Worm (Caenorhabditis elegans) whole organism, L4 larva: ENCODE results near the gene R13H4.7.

Experiments
- F10B5.3 ChIP-seq: sonication (generic microtip); optimal IDR thresholded peaks from 2 replicates; lab custom pipeline; 2016; ENCODE audit warnings: mild to moderate bottlenecking, missing genetic modification characterization, missing compliant biosample characterization
- F37D6.2 ChIP-seq: sonication (generic microtip); optimal IDR thresholded peaks from 2 replicates; lab custom pipeline; 2016; ENCODE audit warnings: mild to moderate bottlenecking, missing genetic modification characterization, missing compliant biosample characterization
- F49E8.2 ChIP-seq: sonication (generic microtip); optimal IDR thresholded peaks from 2 replicates; lab custom pipeline; 2016; ENCODE audit warnings: missing compliant biosample characterization, mild to moderate bottlenecking, missing genetic modification characterization, borderline replicate concordance
- R02D3.7 ChIP-seq: fragments of 150-350 bp; sonication (generic microtip); optimal IDR thresholded peaks from 3 replicates; lab custom pipeline; 2014; ENCODE audit warnings: missing biosample characterization, missing genetic modification characterization
- T20F7.1 ChIP-seq: fragments of 200-800 bp; sonication (Bioruptor generic); optimal IDR thresholded peaks from 2 replicates; lab custom pipeline; 2018; ENCODE audit warnings: mild to moderate bottlenecking, missing genetic modification characterization, missing compliant biosample characterization
- Y5F2A.4 ChIP-seq: fragments of 200-800 bp; sonication (Bioruptor generic); optimal IDR thresholded peaks from 2 replicates; lab custom pipeline; 2018; ENCODE audit warnings: mild to moderate bottlenecking, missing genetic modification characterization, missing compliant biosample characterization
- Y75B8A.6 ChIP-seq: fragments of 200-800 bp; sonication (Bioruptor generic); IDR thresholded peaks from 2 replicates; pipeline ENCODE4 v1.3.6; 2022; ENCODE audit warnings: missing genetic modification reagents, missing genetic modification characterization, missing compliant biosample characterization
- ZK337.2 ChIP-seq: fragments of 200-800 bp; sonication (Bioruptor generic); IDR thresholded peaks from 2 replicates; pipeline ENCODE4 v1.3.6; 2022; ENCODE audit warnings: missing genetic modification reagents, missing genetic modification characterization, missing compliant biosample characterization
- ZK546.5 ChIP-seq, 2 experiments: sonication (generic microtip); optimal IDR thresholded peaks; 2 replicates each; lab custom pipeline; 2017; ENCODE audit warnings: missing biosample characterization in 2 of 2, missing genetic modification characterization in 2 of 2
- aha-1 ChIP-seq: fragments of 150-350 bp; peaks from one replicate; lab custom pipeline; 2014; ENCODE audit warnings: missing biosample characterization, missing genetic modification characterization
- aly-2 ChIP-seq: sonication (generic microtip); optimal IDR thresholded peaks from 2 replicates; lab custom pipeline; 2018; ENCODE audit warnings: missing biosample characterization, missing genetic modification characterization
- ceh-32 ChIP-seq: sonication (generic microtip); optimal IDR thresholded peaks from 2 replicates; lab custom pipeline; 2016; ENCODE audit warnings: mild to moderate bottlenecking, missing genetic modification characterization, missing compliant biosample characterization; ENCODE audit not compliant: poor library complexity
- ceh-44 ChIP-seq: fragments of 200-800 bp; sonication (Bioruptor generic); IDR thresholded peaks from 2 replicates; pipeline ENCODE4 v1.3.6; 2022; ENCODE audit warnings: missing genetic modification reagents, missing genetic modification characterization, missing compliant biosample characterization
- ceh-62 ChIP-seq: sonication (generic microtip); optimal IDR thresholded peaks from 2 replicates; lab custom pipeline; 2017; ENCODE audit warnings: missing biosample characterization, missing genetic modification characterization
- ces-1 ChIP-seq: fragments of 150-350 bp; sonication (generic microtip); optimal IDR thresholded peaks from 4 replicates; lab custom pipeline; 2014; ENCODE audit warnings: missing biosample characterization, missing genetic modification reagents, missing genetic modification characterization
- cey-2 ChIP-seq: sonication (generic microtip); optimal IDR thresholded peaks from 3 replicates; lab custom pipeline; 2017; ENCODE audit warnings: missing genetic modification characterization, mild to moderate bottlenecking, missing compliant biosample characterization, antibody characterized with exemption, borderline replicate concordance; ENCODE audit not compliant: insufficient read depth
- dmd-9 ChIP-seq: fragments of 200-800 bp; sonication (Bioruptor generic); IDR thresholded peaks from 2 replicates; pipeline ENCODE4 v1.3.6; 2022; ENCODE audit warnings: missing genetic modification reagents, missing genetic modification characterization, missing compliant biosample characterization
- duxl-1 ChIP-seq: sonication (generic microtip); optimal IDR thresholded peaks from 2 replicates; lab custom pipeline; 2016; ENCODE audit warnings: mild to moderate bottlenecking, missing genetic modification characterization, moderate library complexity, missing compliant biosample characterization; ENCODE audit not compliant: poor library complexity
- egl-43 ChIP-seq: fragments of 200-800 bp; sonication (Bioruptor generic); IDR thresholded peaks from 2 replicates; pipeline ENCODE4 v1.3.6; 2022; ENCODE audit warnings: missing genetic modification reagents, missing genetic modification characterization, missing compliant biosample characterization
- hif-1 ChIP-seq, 2 experiments: sonication (generic microtip); optimal IDR thresholded peaks; 2 replicates each; lab custom pipeline; 2016 to 2017; ENCODE audit warnings: missing compliant biosample characterization in 2 of 2, missing genetic modification characterization in 2 of 2, missing genetic modification reagents in 2 of 2, missing genotype in 2 of 2, mild to moderate bottlenecking in 1 of 2
- hlh-30 ChIP-seq: sonication (generic microtip); optimal IDR thresholded peaks from 2 replicates; lab custom pipeline; 2017; ENCODE audit warnings: antibody characterized with exemption, mild to moderate bottlenecking, missing genetic modification characterization, missing compliant biosample characterization; ENCODE audit not compliant: insufficient read depth
- hmg-1.1 ChIP-seq: fragments of 200-800 bp; sonication (Bioruptor generic); IDR thresholded peaks from 2 replicates; pipeline ENCODE4 v1.3.6; 2022; ENCODE audit warnings: missing genetic modification reagents, missing genetic modification characterization, missing compliant biosample characterization
- jun-1 ChIP-seq: fragments of 150-350 bp; optimal IDR thresholded peaks from 2 replicates; lab custom pipeline; 2014; ENCODE audit warnings: missing biosample characterization, missing genetic modification reagents, missing genetic modification characterization
- lin-38 ChIP-seq: fragments of 200-800 bp; sonication (Bioruptor generic); IDR thresholded peaks from 2 replicates; pipeline ENCODE4 v1.3.6; 2022; ENCODE audit warnings: missing genetic modification reagents, missing genetic modification characterization, missing compliant biosample characterization
- lin-39 ChIP-seq: fragments of 150-350 bp; optimal IDR thresholded peaks from 2 replicates; lab custom pipeline; 2014; ENCODE audit warnings: missing biosample characterization, missing genetic modification reagents, missing genetic modification characterization
- madf-9 ChIP-seq: fragments of 200-800 bp; sonication (Bioruptor generic); conservative IDR thresholded peaks from 2 replicates; pipeline ENCODE4 v1.3.6; 2022; ENCODE audit warnings: missing genetic modification reagents, missing genetic modification characterization, missing compliant biosample characterization
- mxl-2 ChIP-seq: fragments of 200-800 bp; sonication (Bioruptor generic); conservative IDR thresholded peaks from 2 replicates; pipeline ENCODE4 v1.3.6; 2022; ENCODE audit warnings: missing genetic modification reagents, missing genetic modification characterization, missing compliant biosample characterization
- nhr-10 ChIP-seq: fragments of 150-350 bp; optimal IDR thresholded peaks from 2 replicates; lab custom pipeline; 2014; ENCODE audit warnings: missing biosample characterization, missing genetic modification characterization
- nhr-25 ChIP-seq: sonication (generic microtip); optimal IDR thresholded peaks from 2 replicates; lab custom pipeline; 2017; ENCODE audit warnings: missing genetic modification characterization, mild to moderate bottlenecking, missing compliant biosample characterization, antibody characterized with exemption, moderate library complexity, borderline replicate concordance; ENCODE audit not compliant: insufficient read depth
- nhr-42 ChIP-seq: fragments of 200-800 bp; sonication (Bioruptor generic); IDR thresholded peaks from 2 replicates; pipeline ENCODE4 v1.3.6; 2022; ENCODE audit warnings: missing genetic modification characterization, missing compliant biosample characterization
- nhr-48 ChIP-seq: sonication (generic microtip); optimal IDR thresholded peaks from 2 replicates; lab custom pipeline; 2016; ENCODE audit warnings: mild to moderate bottlenecking, missing genetic modification characterization, missing compliant biosample characterization
- nhr-76 ChIP-seq: fragments of 150-350 bp; optimal IDR thresholded peaks from 2 replicates; lab custom pipeline; 2014; ENCODE audit warnings: missing biosample characterization, missing genetic modification characterization
- sdz-12 ChIP-seq: fragments of 200-800 bp; sonication (Bioruptor generic); optimal IDR thresholded peaks from 2 replicates; lab custom pipeline; 2018; ENCODE audit warnings: mild to moderate bottlenecking, missing genetic modification characterization, missing compliant biosample characterization
- snpc-4 ChIP-seq: fragments of 150-350 bp; optimal IDR thresholded peaks from 2 replicates; lab custom pipeline; 2014; ENCODE audit warnings: missing biosample characterization, missing genetic modification characterization
- spr-3 ChIP-seq: fragments of 200-800 bp; sonication (Bioruptor generic); optimal IDR thresholded peaks from 2 replicates; lab custom pipeline; 2018; ENCODE audit warnings: mild to moderate bottlenecking, missing genetic modification characterization, missing compliant biosample characterization
- unc-130 ChIP-seq: sonication (generic microtip); optimal IDR thresholded peaks from 2 replicates; lab custom pipeline; 2016; ENCODE audit warnings: missing genetic modification reagents, missing genetic modification characterization, missing compliant biosample characterization
- unc-39 ChIP-seq: sonication (generic microtip); optimal IDR thresholded peaks from 2 replicates; lab custom pipeline; 2017; ENCODE audit warnings: missing biosample characterization, missing genetic modification characterization
- unc-62 ChIP-seq, 3 experiments: fragments of 150-350 bp in 1 of 3; sonication (generic microtip); optimal IDR thresholded peaks in 2 of 3; peaks in 1 of 3; 1 replicate in 1 of 3; 2 replicates in 2 of 3; lab custom pipeline; 2014 to 2017; ENCODE audit warnings: missing biosample characterization in 3 of 3, missing genetic modification characterization in 3 of 3, missing genetic modification reagents in 3 of 3, missing genotype in 1 of 3
- vab-7 ChIP-seq: fragments of 200-800 bp; sonication (Bioruptor generic); IDR thresholded peaks from 2 replicates; pipeline ENCODE4 v1.3.6; 2022; ENCODE audit warnings: missing genetic modification reagents, missing genetic modification characterization, missing compliant biosample characterization
- zfp-2 ChIP-seq: sonication (generic microtip); optimal IDR thresholded peaks from 2 replicates; lab custom pipeline; 2016; ENCODE audit warnings: mild to moderate bottlenecking, missing genetic modification characterization, missing compliant biosample characterization
- zip-11 ChIP-seq: fragments of 200-800 bp; sonication (Bioruptor generic); IDR thresholded peaks from 2 replicates; pipeline ENCODE4 v1.3.6; 2022; ENCODE audit warnings: missing genetic modification characterization, missing compliant biosample characterization
- zip-2 ChIP-seq: fragments of 150-350 bp; optimal IDR thresholded peaks from 2 replicates; lab custom pipeline; 2014; ENCODE audit warnings: missing biosample characterization, missing genetic modification characterization
- ztf-11 ChIP-seq: fragments of 150-350 bp; optimal IDR thresholded peaks from 2 replicates; lab custom pipeline; 2014; ENCODE audit warnings: missing biosample characterization, missing genetic modification characterization

R13H4.7 gene

DNA sequence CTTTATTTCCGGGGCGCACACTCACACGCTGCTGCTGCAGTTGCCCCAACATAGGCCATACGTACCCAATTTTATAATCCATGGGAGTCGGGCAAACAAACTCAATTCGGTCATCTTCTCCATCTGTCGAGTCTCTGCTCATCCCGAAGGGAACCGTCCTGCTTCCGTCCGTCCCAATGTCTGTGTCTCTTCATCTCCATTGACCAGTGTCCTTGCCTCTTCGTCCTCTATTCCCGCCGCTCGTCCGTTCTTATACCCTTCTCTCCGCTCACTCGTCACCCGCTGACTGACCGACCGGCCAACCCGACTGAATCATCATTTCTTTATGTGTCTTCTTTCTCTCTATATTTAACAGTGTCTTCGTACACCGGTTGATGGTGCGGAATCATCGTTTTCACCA lies 23.2 kb downstream of the R13H4.7 start (continued):
- TF ChIP-seq spr-3 (no peak), ceh-62 (no peak), nhr-10 (no peak), lin-38 (GFP tag; lab: Robert Waterston, UW) (no peak), ZK546.5 (tag; optimal IDR thresholded peaks at IDR 0.05; lab: Kevin White, UChicago) (no peak), F49E8.2 (no peak), nhr-42 (GFP tag; lab: Robert Waterston, UW) (no peak), zfp-2 (tag; lab: Kevin White, UChicago) (no peak), R02D3.7 (tag; lab: Kevin White, UChicago) (no peak), lin-39 (tag; lab: Kevin White, UChicago) (no peak), ces-1 (GFP tag; lab: Kevin White, UChicago) (no peak), sdz-12 (GFP tag; lab: Kevin White, UChicago) (no peak), ztf-11 (tag; lab: Kevin White, UChicago) (no peak), unc-39 (tag; lab: Kevin White, UChicago) (no peak), hlh-30 (tag; lab: Kevin White, UChicago) (peak; percentile 23), duxl-1 (tag; lab: Kevin White, UChicago) (peak; percentile 14), zip-11 (no peak), cey-2 (no peak), F10B5.3 (no peak), Y5F2A.4 (GFP tag; lab: Kevin White, UChicago) (no peak), nhr-76 (no peak), ZK337.2 (GFP tag; lab: Robert Waterston, UW) (no peak), Y75B8A.6 (GFP tag; lab: Robert Waterston, UW) (no peak), ceh-32 (no peak), aly-2 (tag; lab: Kevin White, UChicago) (no peak), hif-1 (tag; optimal IDR thresholded peaks at IDR 0.05; lab: Kevin White, UChicago) (no peak), unc-130 (GFP tag; lab: Kevin White, UChicago) (no peak), aha-1 (tag; lab: Kevin White, UChicago) (no peak), ceh-44 (no peak), vab-7 (no peak), nhr-25 (tag; lab: Kevin White, UChicago) (no peak)

- peak in 1 of 2 experiments; percentile 75 for TF ChIP-seq unc-62 (GFP tag; optimal IDR thresholded peaks at IDR 0.05 in 1 of 2; lab: Kevin White, UChicago)
- TF ChIP-seq unc-62 (tag; optimal IDR thresholded peaks at IDR 0.05; lab: Kevin White, UChicago): no peak
- TF ChIP-seq snpc-4 (tag; lab: Kevin White, UChicago): no peak
Observed at ce11 chrV:11843678-11844366, 24.2 kb downstream of the R13H4.7 start, which contains the start of gene nphp-4. Gene nphp-4, minus strand, starts transcription at chrV:11843728.

- TF ChIP-seq madf-9 (no peak), zip-2 (tag; lab: Kevin White, UChicago) (no peak), R02D3.7 (tag; lab: Kevin White, UChicago) (no peak), aha-1 (tag; lab: Kevin White, UChicago) (no peak), F37D6.2 (tag; lab: Kevin White, UChicago) (no peak), zfp-2 (tag; lab: Kevin White, UChicago) (no peak), T20F7.1 (GFP tag; lab: Kevin White, UChicago) (no peak), nhr-48 (tag; lab: Kevin White, UChicago) (no peak), egl-43 (GFP tag; lab: Robert Waterston, UW) (no peak), nhr-10 (no peak), jun-1 (tag; lab: Kevin White, UChicago) (no peak), lin-39 (tag; lab: Kevin White, UChicago) (no peak), mxl-2 (GFP tag; lab: Robert Waterston, UW) (no peak), dmd-9 (no peak), hif-1 (tag; optimal IDR thresholded peaks at IDR 0.05; lab: Kevin White, UChicago) (no peak), ZK546.5 (tag; optimal IDR thresholded peaks at IDR 0.05; lab: Kevin White, UChicago) (no peak), hmg-1.1 (GFP tag; lab: Robert Waterston, UW) (no peak), ceh-62 (no peak)
Observed at ce11 chrV:11839220-11839619, 28.8 kb downstream of the R13H4.7 start, which contains the start of gene idpb-5. Gene idpb-5, plus strand, starts transcription at chrV:11839520.
